1 fruit fly cellular context compared by ENCODE assay signal in genomic region chr3L:5152354-5152806, dm6.
TF ChIP-seq lines count a peak whose summit lies in the region.

Gene Gen (minus strand): TSS chr3L:5152376.
Gene Srp54k (plus strand): TSS chr3L:5152678.

TF ChIP-seq in whole organism, embryonic, 481 proteins besides CTCF, POLR2A, EP300 and RAD21 (continued from another document and continues in another):
- TF ChIP-seq fru (optimal IDR thresholded peaks at IDR 0.05; lab: Kevin White, UChicago) (no peak), gsb-n (tag; optimal IDR thresholded peaks at IDR 0.05; lab: Kevin White, UChicago) (no peak), grau (tag; optimal IDR thresholded peaks at IDR 0.05; lab: Kevin White, UChicago) (no peak), chif (GFP tag; optimal IDR thresholded peaks at IDR 0.05; lab: Kevin White, UChicago) (peak in 1 of 2 experiments; percentile 41), exex (tag; optimal IDR thresholded peaks at IDR 0.05; lab: Kevin White, UChicago) (no peak), CG8281 (tag; optimal IDR thresholded peaks at IDR 0.05; lab: Kevin White, UChicago) (no peak), inv (GFP tag; IDR thresholded peaks at IDR 0.05; lab: Robert Waterston, UW; ENCODE audit: partially characterized antibody) (peak; percentile 17; the same call in 1 of the 2 replicates), rib (GFP tag; IDR thresholded peaks at IDR 0.05; lab: Robert Waterston, UW) (0 out of 2 replicates have a peak, but pooled peaks have one; percentile 45), ato (GFP tag; IDR thresholded peaks at IDR 0.05; lab: Robert Waterston, UW; ENCODE audit: partially characterized antibody) (no peak), Trl (optimal IDR thresholded peaks at IDR 0.05; lab: Kevin White, UChicago) (no peak), Trl (GFP tag; optimal IDR thresholded peaks at IDR 0.05; lab: Kevin White, UChicago) (no peak), CG7928 (GFP tag; optimal IDR thresholded peaks at IDR 0.05; lab: Kevin White, UChicago) (no peak), gce (GFP tag; IDR thresholded peaks at IDR 0.05; lab: Robert Waterston, UW) (no peak), dan (GFP tag; IDR thresholded peaks at IDR 0.05; lab: Robert Waterston, UW) (no peak), NFAT (GFP tag; IDR thresholded peaks at IDR 0.05; lab: Robert Waterston, UW) (0 out of 2 replicates have a peak, but pooled peaks have one; percentile 6), CG17612 (GFP tag; IDR thresholded peaks at IDR 0.05; lab: Robert Waterston, UW) (no peak), HmgZ (tag; optimal IDR thresholded peaks at IDR 0.05; lab: Kevin White, UChicago) (peak; percentile 66), CG8089 (GFP tag; optimal IDR thresholded peaks at IDR 0.05; lab: Kevin White, UChicago) (no peak), ci (GFP tag; IDR thresholded peaks at IDR 0.05; lab: Robert Waterston, UW) (peak; percentile 60; the same call in 2 of the 3 replicates), Taf1 (GFP tag; IDR thresholded peaks at IDR 0.05; lab: Robert Waterston, UW) (no peak), btn (GFP tag; optimal IDR thresholded peaks at IDR 0.05; lab: Kevin White, UChicago) (no peak), CG10366 (GFP tag; IDR thresholded peaks at IDR 0.05; lab: Robert Waterston, UW) (no peak), CG9817 (tag; optimal IDR thresholded peaks at IDR 0.05; lab: Kevin White, UChicago) (peak; percentile 51), CG3838 (GFP tag; optimal IDR thresholded peaks at IDR 0.05; lab: Kevin White, UChicago) (no peak), CG32532 (GFP tag; IDR thresholded peaks at IDR 0.05; lab: Robert Waterston, UW) (peak; percentile 43), Ptx1 (GFP tag; IDR thresholded peaks at IDR 0.05; lab: Robert Waterston, UW) (peak; percentile 55), fd64A (GFP tag; optimal IDR thresholded peaks at IDR 0.05; lab: Kevin White, UChicago) (no peak), cad (GFP tag; optimal IDR thresholded peaks at IDR 0.05; lab: Kevin White, UChicago) (no peak), sc (optimal IDR thresholded peaks at IDR 0.05; lab: Kevin White, UChicago) (no peak), sc (GFP tag; optimal IDR thresholded peaks at IDR 0.05; lab: Kevin White, UChicago) (peak; percentile 16), CG31224 (GFP tag; IDR thresholded peaks at IDR 0.05; lab: Robert Waterston, UW) (no peak; the same call in 1 of the 2 replicates), Hr78 (GFP tag; optimal IDR thresholded peaks at IDR 0.05; lab: Kevin White, UChicago) (no peak), Neu2 (GFP tag; optimal IDR thresholded peaks at IDR 0.05; lab: Kevin White, UChicago; ENCODE audit: borderline replicate concordance) (no peak), jigr1 (GFP tag; IDR thresholded peaks at IDR 0.05; lab: Robert Waterston, UW) (no peak), CG12659 (GFP tag; optimal IDR thresholded peaks at IDR 0.05; lab: Kevin White, UChicago) (peak; percentile 83), cwo (GFP tag; optimal IDR thresholded peaks at IDR 0.05; lab: Kevin White, UChicago) (no peak), CG6654 (GFP tag; optimal IDR thresholded peaks at IDR 0.05; lab: Kevin White, UChicago) (no peak), Ravus (GFP tag; IDR thresholded peaks at IDR 0.05; lab: Robert Waterston, UW) (no peak), pfk (GFP tag; optimal IDR thresholded peaks at IDR 0.05; lab: Kevin White, UChicago) (no peak), esg (GFP tag; conservative IDR thresholded peaks at IDR 0.05; lab: Robert Waterston, UW) (no peak), tup (GFP tag; optimal IDR thresholded peaks at IDR 0.05; lab: Kevin White, UChicago) (no peak), Atf-2 (GFP tag; optimal IDR thresholded peaks at IDR 0.05; lab: Kevin White, UChicago) (no peak), CG3726 (GFP tag; IDR thresholded peaks at IDR 0.05; lab: Robert Waterston, UW) (no peak), vfl (GFP tag; optimal IDR thresholded peaks at IDR 0.05; lab: Kevin White, UChicago) (peak; percentile 57), CG2202 (tag; optimal IDR thresholded peaks at IDR 0.05; lab: Kevin White, UChicago) (no peak), chn (GFP tag; optimal IDR thresholded peaks at IDR 0.05; lab: Kevin White, UChicago) (no peak), CG10565 (GFP tag; optimal IDR thresholded peaks at IDR 0.05; lab: Kevin White, UChicago) (no peak), CG9215 (GFP tag; IDR thresholded peaks at IDR 0.05; lab: Robert Waterston, UW) (no peak), ATbp (GFP tag; optimal IDR thresholded peaks at IDR 0.05; lab: Kevin White, UChicago) (no peak), Drgx (GFP tag; IDR thresholded peaks at IDR 0.05; lab: Robert Waterston, UW) (no peak), H2.0 (GFP tag; IDR thresholded peaks at IDR 0.05; lab: Robert Waterston, UW) (0 out of 2 replicates have a peak, but pooled peaks have one; percentile 6), lbe (GFP tag; optimal IDR thresholded peaks at IDR 0.05; lab: Kevin White, UChicago) (no peak), az2 (GFP tag; optimal IDR thresholded peaks at IDR 0.05; lab: Kevin White, UChicago) (peak; percentile 21), odd (GFP tag; optimal IDR thresholded peaks at IDR 0.05; lab: Kevin White, UChicago) (no peak), pnt (GFP tag; optimal IDR thresholded peaks at IDR 0.05; lab: Kevin White, UChicago) (no peak), CG7987 (GFP tag; optimal IDR thresholded peaks at IDR 0.05; lab: Kevin White, UChicago) (no peak), CG7786 (GFP tag; optimal IDR thresholded peaks at IDR 0.05; lab: Kevin White, UChicago) (no peak), D19B (GFP tag; optimal IDR thresholded peaks at IDR 0.05; lab: Kevin White, UChicago) (no peak), pan (optimal IDR thresholded peaks at IDR 0.05; lab: Kevin White, UChicago) (no peak), pan (GFP tag; optimal IDR thresholded peaks at IDR 0.05 in 1 of 2, IDR thresholded peaks at IDR 0.05 in 1 of 2) (peak in 1 of 2 experiments; percentile 22), CG31365 (tag; optimal IDR thresholded peaks at IDR 0.05; lab: Kevin White, UChicago) (no peak), CG17359 (tag; optimal IDR thresholded peaks at IDR 0.05; lab: Kevin White, UChicago) (no peak), yki (optimal IDR thresholded peaks at IDR 0.05; lab: Kevin White, UChicago) (peak; percentile 57), CG14860 (GFP tag; IDR thresholded peaks at IDR 0.05; lab: Robert Waterston, UW; ENCODE audit: partially characterized antibody) (no peak), croc (GFP tag; conservative IDR thresholded peaks at IDR 0.05; lab: Robert Waterston, UW) (peak; percentile 38; the same call in 2 of the 3 replicates), Ets97D (GFP tag; optimal IDR thresholded peaks at IDR 0.05; lab: Kevin White, UChicago) (peak; percentile 70), pho (GFP tag; optimal IDR thresholded peaks at IDR 0.05; lab: Kevin White, UChicago) (peak; percentile 37), CG12299 (tag; optimal IDR thresholded peaks at IDR 0.05; lab: Kevin White, UChicago) (no peak), prd (optimal IDR thresholded peaks at IDR 0.05; lab: Kevin White, UChicago) (peak in 1 of 2 experiments; percentile 19), prd (GFP tag; IDR thresholded peaks at IDR 0.05; lab: Robert Waterston, UW) (peak; percentile 75), Elba2 (GFP tag; optimal IDR thresholded peaks at IDR 0.05; lab: Kevin White, UChicago) (no peak), z (GFP tag; IDR thresholded peaks at IDR 0.05; lab: Robert Waterston, UW) (no peak), CG11093 (GFP tag; IDR thresholded peaks at IDR 0.05; lab: Robert Waterston, UW) (no peak), ewg (GFP tag; optimal IDR thresholded peaks at IDR 0.05; lab: Kevin White, UChicago) (no peak), HLH54F (GFP tag; optimal IDR thresholded peaks at IDR 0.05; lab: Kevin White, UChicago) (peak; percentile 0), CG1602 (GFP tag; optimal IDR thresholded peaks at IDR 0.05; lab: Kevin White, UChicago) (no peak), TFAM (GFP tag; optimal IDR thresholded peaks at IDR 0.05; lab: Kevin White, UChicago) (no peak), Dp (GFP tag; optimal IDR thresholded peaks at IDR 0.05; lab: Kevin White, UChicago) (peak; percentile 73), CG15479 (GFP tag; optimal IDR thresholded peaks at IDR 0.05; lab: Kevin White, UChicago) (no peak), sna (GFP tag; IDR thresholded peaks at IDR 0.05; lab: Robert Waterston, UW; ENCODE audit: partially characterized antibody) (no peak), kni (GFP tag; optimal IDR thresholded peaks at IDR 0.05; lab: Kevin White, UChicago) (no peak), dmrt99B (tag; optimal IDR thresholded peaks at IDR 0.05; lab: Kevin White, UChicago) (no peak), CG17829 (tag; optimal IDR thresholded peaks at IDR 0.05; lab: Kevin White, UChicago) (no peak), Poxn (GFP tag; IDR thresholded peaks at IDR 0.05; lab: Robert Waterston, UW) (no peak), insv (GFP tag; optimal IDR thresholded peaks at IDR 0.05; lab: Kevin White, UChicago) (peak in 1 of 2 experiments; percentile 75), repo (GFP tag; optimal IDR thresholded peaks at IDR 0.05; lab: Kevin White, UChicago) (no peak), gt (GFP tag; IDR thresholded peaks at IDR 0.05; lab: Robert Waterston, UW) (no peak), CG10274 (GFP tag; optimal IDR thresholded peaks at IDR 0.05; lab: Kevin White, UChicago) (no peak), maf-S (GFP tag; optimal IDR thresholded peaks at IDR 0.05; lab: Kevin White, UChicago) (peak; percentile 16), CG30431 (GFP tag; optimal IDR thresholded peaks at IDR 0.05; lab: Kevin White, UChicago) (no peak), bsh (GFP tag; optimal IDR thresholded peaks at IDR 0.05; lab: Kevin White, UChicago) (peak in 1 of 2 experiments; percentile 5), CG43689 (GFP tag; IDR thresholded peaks at IDR 0.05; lab: Robert Waterston, UW) (no peak), Dad (GFP tag; optimal IDR thresholded peaks at IDR 0.05; lab: Kevin White, UChicago) (no peak), fd3F (GFP tag; optimal IDR thresholded peaks at IDR 0.05; lab: Kevin White, UChicago) (peak; percentile 6), seq (GFP tag; IDR thresholded peaks at IDR 0.05; lab: Robert Waterston, UW) (no peak), Med (GFP tag; lab: Kevin White, UChicago) (peak; percentile 85), CG2875 (GFP tag; optimal IDR thresholded peaks at IDR 0.05; lab: Kevin White, UChicago) (no peak), CG4360 (GFP tag; IDR thresholded peaks at IDR 0.05; lab: Robert Waterston, UW) (no peak), Adf1 (GFP tag; IDR thresholded peaks at IDR 0.05; lab: Robert Waterston, UW) (no peak), fu2 (GFP tag; optimal IDR thresholded peaks at IDR 0.05; lab: Kevin White, UChicago) (no peak), C15 (GFP tag; IDR thresholded peaks at IDR 0.05; lab: Robert Waterston, UW) (no peak), CG12942 (GFP tag; optimal IDR thresholded peaks at IDR 0.05; lab: Kevin White, UChicago) (no peak), Jarid2 (GFP tag; optimal IDR thresholded peaks at IDR 0.05; lab: Kevin White, UChicago) (peak; percentile 51), Dip2 (GFP tag; IDR thresholded peaks at IDR 0.05; lab: Robert Waterston, UW) (no peak), nerfin-1 (tag; optimal IDR thresholded peaks at IDR 0.05; lab: Kevin White, UChicago) (no peak), CG2129 (GFP tag; IDR thresholded peaks at IDR 0.05; lab: Robert Waterston, UW; ENCODE audit: partially characterized antibody) (no peak), CG42726 (GFP tag; IDR thresholded peaks at IDR 0.05; lab: Robert Waterston, UW; ENCODE audit: partially characterized antibody) (peak; percentile 8; the same call in 1 of the 2 replicates), cas (GFP tag; IDR thresholded peaks at IDR 0.05; lab: Robert Waterston, UW) (no peak), gfzf (GFP tag; optimal IDR thresholded peaks at IDR 0.05; lab: Kevin White, UChicago) (no peak), tgo (GFP tag; IDR thresholded peaks at IDR 0.05; lab: Robert Waterston, UW) (peak; percentile 64), al (GFP tag; IDR thresholded peaks at IDR 0.05; lab: Robert Waterston, UW) (no peak; the same call in 1 of the 2 replicates), Stat92E (GFP tag; optimal IDR thresholded peaks at IDR 0.05; lab: Kevin White, UChicago) (no peak), CG15073 (GFP tag; optimal IDR thresholded peaks at IDR 0.05; lab: Kevin White, UChicago) (no peak), CG18764 (GFP tag; optimal IDR thresholded peaks at IDR 0.05; lab: Kevin White, UChicago) (no peak), ken (GFP tag; IDR thresholded peaks at IDR 0.05; lab: Robert Waterston, UW) (no peak), NfI (GFP tag; optimal IDR thresholded peaks at IDR 0.05; lab: Kevin White, UChicago) (peak; percentile 33), CG7963 (GFP tag; IDR thresholded peaks at IDR 0.05; lab: Robert Waterston, UW; ENCODE audit: partially characterized antibody) (no peak), CG15601 (tag; optimal IDR thresholded peaks at IDR 0.05; lab: Kevin White, UChicago) (peak; percentile 46), abd-A (tag; optimal IDR thresholded peaks at IDR 0.05; lab: Kevin White, UChicago) (no peak), CG6175 (GFP tag; IDR thresholded peaks at IDR 0.05; lab: Robert Waterston, UW) (no peak), usp (GFP tag; optimal IDR thresholded peaks at IDR 0.05; lab: Kevin White, UChicago) (no peak), CG16815 (GFP tag; optimal IDR thresholded peaks at IDR 0.05; lab: Kevin White, UChicago) (no peak), zfh1 (GFP tag; IDR thresholded peaks at IDR 0.05; lab: Robert Waterston, UW) (no peak), mirr (GFP tag; optimal IDR thresholded peaks at IDR 0.05; lab: Kevin White, UChicago) (no peak), CG30403 (GFP tag; optimal IDR thresholded peaks at IDR 0.05; lab: Kevin White, UChicago) (no peak), dimm (GFP tag; IDR thresholded peaks at IDR 0.05; lab: Robert Waterston, UW) (no peak), CG17361 (GFP tag; IDR thresholded peaks at IDR 0.05; lab: Robert Waterston, UW) (no peak), CG7372 (GFP tag; IDR thresholded peaks at IDR 0.05; lab: Robert Waterston, UW) (no peak), CG6765 (GFP tag; optimal IDR thresholded peaks at IDR 0.05; lab: Kevin White, UChicago) (no peak), CG11398 (GFP tag; optimal IDR thresholded peaks at IDR 0.05; lab: Kevin White, UChicago) (no peak), CG17568 (GFP tag; optimal IDR thresholded peaks at IDR 0.05; lab: Kevin White, UChicago) (no peak), Abd-B (GFP tag; optimal IDR thresholded peaks at IDR 0.05; lab: Kevin White, UChicago) (peak; percentile 20), mam (GFP tag; optimal IDR thresholded peaks at IDR 0.05; lab: Kevin White, UChicago) (peak; percentile 12), eyg (GFP tag; optimal IDR thresholded peaks at IDR 0.05; lab: Kevin White, UChicago) (no peak), CG6683 (GFP tag; optimal IDR thresholded peaks at IDR 0.05; lab: Kevin White, UChicago) (no peak), CG2712 (tag; optimal IDR thresholded peaks at IDR 0.05; lab: Kevin White, UChicago) (no peak), CG16863 (GFP tag; optimal IDR thresholded peaks at IDR 0.05; lab: Kevin White, UChicago) (no peak)
